Worm (Caenorhabditis elegans): ENCODE results near the gene sem-5.

- TF ChIP-seq aha-1 (tag): peak; percentile 65
- no peak for TF ChIP-seq egl-27 (tag; optimal IDR thresholded peaks at IDR 0.05)
- TF ChIP-seq egl-43 (GFP tag; IDR thresholded peaks at IDR 0.05): no peak
- no peak for TF ChIP-seq nhr-10 (tag; optimal IDR thresholded peaks at IDR 0.05)
- no peak for TF ChIP-seq lir-3 (tag; optimal IDR thresholded peaks at IDR 0.05)
- no peak for TF ChIP-seq mdt-29 (GFP tag; IDR thresholded peaks at IDR 0.05)
These were observed 7.2 kb downstream of the sem-5 start, which contains the start of gene dct-1 for ce11 chrX:7954328-7954727.
